Worm (Caenorhabditis elegans) whole organism, L1 larva: ENCODE results near the gene osm-10.
"Not testable (repeated sequence)": the region's sequence is repeated elsewhere in the genome, so short reads cannot be mapped to it uniquely, and the experiment has no call there.

Experiments used
- F16B12.6 ChIP-seq: fragments of 150-350 bp; optimal IDR thresholded peaks from 2 replicates; lab custom pipeline; 2014; ENCODE audit warnings: missing biosample characterization, missing genetic modification characterization
- ama-1 ChIP-seq: fragments of 150-350 bp; optimal IDR thresholded peaks from 2 replicates; lab custom pipeline; 2014
- ceh-82 ChIP-seq, 3 experiments: fragments of 150-350 bp in 1 of 3; sonication (generic microtip) in 2 of 3; optimal IDR thresholded peaks; 2 replicates each; lab custom pipeline; 2014 to 2017; ENCODE audit warnings: missing biosample characterization in 3 of 3, missing genetic modification characterization in 3 of 3
- egl-27 ChIP-seq, 2 experiments: fragments of 150-350 bp in 1 of 2; sonication (generic microtip); optimal IDR thresholded peaks; 3 replicates each; lab custom pipeline; 2017 to 2018; ENCODE audit warnings: missing biosample characterization in 2 of 2, missing genetic modification characterization in 2 of 2, missing genetic modification reagents in 2 of 2
- elt-3 ChIP-seq, 6 experiments: fragments of 150-350 bp in 1 of 6; sonication (generic microtip); optimal IDR thresholded peaks; 2 replicates each; lab custom pipeline; 2017 to 2018; ENCODE audit warnings: missing biosample characterization in 6 of 6, missing genetic modification characterization in 6 of 6, inconsistent platforms in 1 of 6
- fkh-10 ChIP-seq: sonication (generic microtip); optimal IDR thresholded peaks from 2 replicates; lab custom pipeline; 2017; ENCODE audit warnings: missing biosample characterization, missing genetic modification reagents, missing genetic modification characterization
- nhr-11 ChIP-seq: fragments of 150-350 bp; optimal IDR thresholded peaks from 2 replicates; lab custom pipeline; 2014; ENCODE audit warnings: missing biosample characterization, missing genetic modification characterization
- nhr-90 ChIP-seq: sonication (generic microtip); optimal IDR thresholded peaks from 2 replicates; lab custom pipeline; 2016; ENCODE audit warnings: mild to moderate bottlenecking, missing genetic modification characterization, missing compliant biosample characterization; ENCODE audit not compliant: poor library complexity
- unc-62 ChIP-seq: fragments of 150-350 bp; optimal IDR thresholded peaks from 2 replicates; lab custom pipeline; 2014; ENCODE audit warnings: missing biosample characterization, missing genetic modification reagents, missing genetic modification characterization
- unc-86 ChIP-seq: sonication (generic microtip); optimal IDR thresholded peaks from 2 replicates; lab custom pipeline; 2016; ENCODE audit warnings: missing genetic modification characterization, missing compliant biosample characterization
- xbp-1 ChIP-seq: sonication (generic microtip); optimal IDR thresholded peaks from 2 replicates; lab custom pipeline; 2016; ENCODE audit warnings: missing genetic modification characterization, missing compliant biosample characterization

DNA sequence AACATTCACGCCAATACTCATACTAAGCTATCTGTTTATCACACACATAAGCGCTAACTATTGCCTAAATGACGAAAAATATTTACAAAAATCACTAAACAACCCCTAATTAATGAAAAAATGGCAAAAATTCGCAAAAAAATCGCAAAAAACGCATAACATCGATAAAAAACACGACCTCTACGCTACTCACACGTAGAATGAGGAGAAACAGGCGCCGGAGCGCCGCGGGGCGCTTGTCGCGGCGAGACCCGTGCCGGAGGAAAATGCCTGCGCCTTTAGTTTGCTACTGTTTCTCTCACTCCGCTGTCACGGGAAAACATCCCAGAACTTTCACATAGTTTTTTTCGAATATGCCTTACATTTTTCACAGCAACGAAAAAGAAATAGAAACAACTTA, 5.2 kb upstream of the osm-10 start:
- not testable (repeated sequence) for TF ChIP-seq ama-1 (lab: Kevin White, UChicago); fkh-10 (GFP tag; lab: Kevin White, UChicago); nhr-11 (tag; lab: Kevin White, UChicago); nhr-90 (tag; lab: Kevin White, UChicago); xbp-1 (tag; lab: Kevin White, UChicago); unc-86; elt-3 (tag; optimal IDR thresholded peaks at IDR 0.05; lab: Kevin White, UChicago); unc-62 (GFP tag; lab: Kevin White, UChicago); egl-27 (tag; optimal IDR thresholded peaks at IDR 0.05; lab: Kevin White, UChicago); F16B12.6 (tag; lab: Kevin White, UChicago); ceh-82 (tag; optimal IDR thresholded peaks at IDR 0.05; lab: Kevin White, UChicago)
